Fruit fly (Drosophila melanogaster) whole organism, embryonic: ENCODE measurements around the gene CG13001.

ENCODE experiments used
- BtbVII ChIP-seq: fragments of 200-800 bp; sonication (Bioruptor generic); optimal IDR thresholded peaks from 3 replicates; lab custom pipeline; 2017; ENCODE audit warnings: missing biosample characterization, mild to moderate bottlenecking, missing genetic modification characterization
- CG10543 ChIP-seq: fragments of 200-800 bp; sonication (Bioruptor generic); optimal IDR thresholded peaks from 3 replicates; lab custom pipeline; 2017; ENCODE audit warnings: missing biosample characterization, mild to moderate bottlenecking, missing genetic modification characterization, moderate library complexity
- CG10565 ChIP-seq: fragments of 200-800 bp; sonication (Bioruptor generic); optimal IDR thresholded peaks from 3 replicates; lab custom pipeline; 2016; ENCODE audit warnings: missing biosample characterization, mild to moderate bottlenecking, missing genetic modification characterization
- CG12744 ChIP-seq: fragments of 200-800 bp; sonication (Bioruptor generic); optimal IDR thresholded peaks from 2 replicates; lab custom pipeline; 2016; ENCODE audit warnings: missing biosample characterization, missing genetic modification characterization
- CG13624 ChIP-seq: fragments of 200-800 bp; sonication (Bioruptor generic); optimal IDR thresholded peaks from 2 replicates; lab custom pipeline; 2016; ENCODE audit warnings: missing biosample characterization, missing genetic modification characterization
- CG14710 ChIP-seq: fragments of 200-800 bp; sonication (Bioruptor generic); optimal IDR thresholded peaks from 3 replicates; lab custom pipeline; 2019; ENCODE audit warnings: missing biosample characterization, mild to moderate bottlenecking, missing genetic modification characterization, moderate library complexity
- CG14860 ChIP-seq: fragments of 200-800 bp; sonication (Bioruptor generic); IDR thresholded peaks from 3 replicates; pipeline ENCODE4 v1.3.6; 2022; ENCODE audit warnings: missing biosample characterization, missing genetic modification characterization; ENCODE audit not compliant: partially characterized antibody
- CG15514 ChIP-seq: fragments of 200-800 bp; sonication (Bioruptor generic); optimal IDR thresholded peaks from 3 replicates; lab custom pipeline; 2017; ENCODE audit warnings: missing biosample characterization, missing genetic modification characterization, mild to moderate bottlenecking, moderate library complexity, missing genetic modification reagents
- CG1603 ChIP-seq: fragments of 200-800 bp; sonication (Bioruptor generic); optimal IDR thresholded peaks from 2 replicates; lab custom pipeline; 2019; ENCODE audit warnings: missing biosample characterization, mild to moderate bottlenecking, missing genetic modification characterization, moderate library complexity
- CG16813 ChIP-seq: fragments of 200-800 bp; sonication (Bioruptor generic); IDR thresholded peaks from 3 replicates; pipeline ENCODE4 v1.3.6; 2022; ENCODE audit warnings: missing biosample characterization, missing genetic modification characterization; ENCODE audit not compliant: partially characterized antibody
- CG2116 ChIP-seq: fragments of 200-800 bp; sonication (Bioruptor generic); optimal IDR thresholded peaks from 3 replicates; lab custom pipeline; 2018; ENCODE audit warnings: missing biosample characterization, mild to moderate bottlenecking, missing genetic modification characterization
- CG32767 ChIP-seq: fragments of 200-800 bp; sonication (Bioruptor generic); IDR thresholded peaks from 2 replicates; pipeline ENCODE4 v1.3.6; 2022; ENCODE audit warnings: missing biosample characterization, missing genetic modification characterization
- CG34376 ChIP-seq: fragments of 200-800 bp; sonication (Bioruptor generic); optimal IDR thresholded peaks from 2 replicates; lab custom pipeline; 2018; ENCODE audit warnings: missing biosample characterization, mild to moderate bottlenecking, missing genetic modification characterization
- CG34422 ChIP-seq: fragments of 200-800 bp; sonication (Bioruptor generic); IDR thresholded peaks from 3 replicates; pipeline ENCODE4 v1.3.6; 2022; ENCODE audit warnings: missing biosample characterization, missing genetic modification characterization
- CG3847 ChIP-seq: fragments of 200-800 bp; sonication (Bioruptor generic); IDR thresholded peaks from 2 replicates; pipeline ENCODE4 v1.3.6; 2022; ENCODE audit warnings: missing biosample characterization, missing genetic modification characterization
- CG3995 ChIP-seq: fragments of 200-800 bp; sonication (Bioruptor generic); optimal IDR thresholded peaks from 3 replicates; lab custom pipeline; 2016; ENCODE audit warnings: missing biosample characterization, missing genetic modification characterization
- CG6791 ChIP-seq: fragments of 200-800 bp; sonication (Bioruptor generic); IDR thresholded peaks from 3 replicates; pipeline ENCODE4 v1.3.6; 2022; ENCODE audit warnings: missing biosample characterization, missing genetic modification characterization; ENCODE audit not compliant: partially characterized antibody
- CG7357 ChIP-seq: fragments of 200-800 bp; sonication (Bioruptor generic); IDR thresholded peaks from 3 replicates; pipeline ENCODE4 v1.3.6; 2022; ENCODE audit warnings: missing biosample characterization, missing genetic modification characterization
- CG7372 ChIP-seq: fragments of 200-800 bp; sonication (Bioruptor generic); IDR thresholded peaks from 2 replicates; pipeline ENCODE4 v1.3.6; 2022; ENCODE audit warnings: missing biosample characterization, missing genetic modification characterization
- CG7963 ChIP-seq: fragments of 200-800 bp; sonication (Bioruptor generic); IDR thresholded peaks from 3 replicates; pipeline ENCODE4 v1.3.6; 2022; ENCODE audit warnings: missing biosample characterization, missing genetic modification characterization; ENCODE audit not compliant: partially characterized antibody
- CG9437 ChIP-seq: fragments of 200-800 bp; sonication (Bioruptor generic); optimal IDR thresholded peaks from 2 replicates; lab custom pipeline; 2018; ENCODE audit warnings: missing biosample characterization, mild to moderate bottlenecking, missing genetic modification characterization
- CG9727 ChIP-seq: fragments of 200-800 bp; sonication (Bioruptor generic); optimal IDR thresholded peaks from 3 replicates; lab custom pipeline; 2017; ENCODE audit warnings: missing biosample characterization, mild to moderate bottlenecking, missing genetic modification characterization
- Dbx ChIP-seq: fragments of 200-800 bp; sonication (Bioruptor generic); IDR thresholded peaks from 3 replicates; pipeline ENCODE4 v1.3.6; 2022; ENCODE audit warnings: missing biosample characterization, missing genetic modification characterization
- Dref ChIP-seq: fragments of 200-800 bp; sonication (Bioruptor generic); IDR thresholded peaks from 2 replicates; pipeline ENCODE4 v1.3.6; 2022; ENCODE audit warnings: missing biosample characterization, missing genetic modification characterization
- E2f2 ChIP-seq: fragments of 200-800 bp; sonication (Bioruptor generic); IDR thresholded peaks from 2 replicates; pipeline ENCODE4 v1.3.6; 2022; ENCODE audit warnings: missing biosample characterization, missing genetic modification characterization
- ERR ChIP-seq: fragments of 200-800 bp; sonication (Bioruptor generic); optimal IDR thresholded peaks from 2 replicates; lab custom pipeline; 2016; ENCODE audit warnings: missing biosample characterization, missing genetic modification characterization
- Ets97D ChIP-seq: fragments of 200-800 bp; sonication (Bioruptor generic); optimal IDR thresholded peaks from 3 replicates; lab custom pipeline; 2016; ENCODE audit warnings: missing biosample characterization, missing genetic modification characterization
- Hsf ChIP-seq: fragments of 200-800 bp; sonication (Bioruptor generic); optimal IDR thresholded peaks from 3 replicates; lab custom pipeline; 2016; ENCODE audit warnings: missing biosample characterization, missing genetic modification characterization
- Opbp ChIP-seq: fragments of 200-800 bp; sonication (Bioruptor generic); IDR thresholded peaks from 3 replicates; pipeline ENCODE4 v1.3.6; 2022; ENCODE audit warnings: missing biosample characterization, missing genetic modification characterization; ENCODE audit not compliant: partially characterized antibody
- Scr ChIP-seq: fragments of 200-800 bp; sonication (Bioruptor generic); IDR thresholded peaks from 2 replicates; pipeline ENCODE4 v1.3.6; 2022; ENCODE audit warnings: missing biosample characterization, missing genetic modification characterization; ENCODE audit not compliant: partially characterized antibody
- Sin3A ChIP-seq: fragments of >200 bp; optimal IDR thresholded peaks from 2 replicates; lab custom pipeline; 2018
- Trl ChIP-seq, 3 experiments: fragments of >200 bp in 2 of 3; fragments of 200-800 bp in 1 of 3; sonication (Bioruptor generic) in 1 of 3; optimal IDR thresholded peaks; 2 replicates in 1 of 3; 3 replicates in 2 of 3; lab custom pipeline; 2016 to 2017; ENCODE audit warnings: missing biosample characterization in 1 of 3, missing genetic modification characterization in 1 of 3
- abd-A ChIP-seq: fragments of 200-800 bp; sonication (Bioruptor generic); optimal IDR thresholded peaks from 3 replicates; lab custom pipeline; 2019; ENCODE audit warnings: missing biosample characterization, mild to moderate bottlenecking, missing genetic modification characterization, moderate library complexity
- dm ChIP-seq: fragments of 200-800 bp; sonication (Bioruptor generic); optimal IDR thresholded peaks from 3 replicates; lab custom pipeline; 2016; ENCODE audit warnings: missing biosample characterization, missing genetic modification characterization
- dpn ChIP-seq, 2 experiments: fragments of 200-800 bp; sonication (Bioruptor generic); optimal IDR thresholded peaks; 3 replicates each; lab custom pipeline; 2016; ENCODE audit warnings: missing biosample characterization in 2 of 2, missing genetic modification characterization in 2 of 2
- eve ChIP-seq, 2 experiments: fragments of >200 bp; optimal IDR thresholded peaks; 2 replicates each; lab custom pipeline; 2017; ENCODE audit warnings: missing biosample characterization in 2 of 2, missing genetic modification characterization in 2 of 2
- fd64A ChIP-seq: fragments of 200-800 bp; sonication (Bioruptor generic); optimal IDR thresholded peaks from 3 replicates; lab custom pipeline; 2018; ENCODE audit warnings: missing biosample characterization, mild to moderate bottlenecking, missing genetic modification characterization
- gfzf ChIP-seq: fragments of 200-800 bp; sonication (Bioruptor generic); optimal IDR thresholded peaks from 2 replicates; lab custom pipeline; 2016; ENCODE audit warnings: missing biosample characterization, mild to moderate bottlenecking, missing genetic modification characterization, moderate library complexity
- hb ChIP-seq: fragments of 200-800 bp; sonication (Bioruptor generic); IDR thresholded peaks from 3 replicates; pipeline ENCODE4 v1.3.6; 2022; ENCODE audit warnings: missing biosample characterization, missing genetic modification characterization; ENCODE audit not compliant: partially characterized antibody
- ind ChIP-seq: fragments of 200-800 bp; sonication (Bioruptor generic); optimal IDR thresholded peaks from 3 replicates; lab custom pipeline; 2016; ENCODE audit warnings: missing biosample characterization, missing genetic modification characterization
- knrl ChIP-seq: fragments of 200-800 bp; sonication (Bioruptor generic); IDR thresholded peaks from 3 replicates; pipeline ENCODE4 v1.3.6; 2022; ENCODE audit warnings: missing biosample characterization, missing genetic modification characterization; ENCODE audit not compliant: partially characterized antibody
- lbe ChIP-seq: fragments of 200-800 bp; sonication (Bioruptor generic); optimal IDR thresholded peaks from 2 replicates; lab custom pipeline; 2016; ENCODE audit warnings: missing biosample characterization, mild to moderate bottlenecking, missing genetic modification characterization
- nom ChIP-seq: fragments of 200-800 bp; sonication (Bioruptor generic); optimal IDR thresholded peaks from 2 replicates; lab custom pipeline; 2017; ENCODE audit warnings: missing biosample characterization, missing genetic modification characterization, mild to moderate bottlenecking, moderate library complexity, missing genetic modification reagents
- stc ChIP-seq: fragments of 200-800 bp; sonication (Bioruptor generic); IDR thresholded peaks from 2 replicates; pipeline ENCODE4 v1.3.6; 2022; ENCODE audit warnings: missing biosample characterization, missing genetic modification characterization
- stwl ChIP-seq: fragments of 200-800 bp; sonication (Bioruptor generic); optimal IDR thresholded peaks from 3 replicates; lab custom pipeline; 2018; ENCODE audit warnings: missing biosample characterization, mild to moderate bottlenecking, missing genetic modification characterization, moderate library complexity
- tna ChIP-seq: fragments of 200-800 bp; sonication (Bioruptor generic); IDR thresholded peaks from 2 replicates; pipeline ENCODE4 v1.3.6; 2022; ENCODE audit warnings: missing biosample characterization, missing genetic modification characterization; ENCODE audit not compliant: partially characterized antibody
- trem ChIP-seq: fragments of 200-800 bp; optimal IDR thresholded peaks from 3 replicates; lab custom pipeline; 2019; ENCODE audit warnings: missing biosample characterization, mild to moderate bottlenecking, missing genetic modification characterization, moderate library complexity
- zen2 ChIP-seq: fragments of 200-800 bp; sonication (Bioruptor generic); IDR thresholded peaks from 3 replicates; pipeline ENCODE4 v1.3.6; 2022; ENCODE audit warnings: missing biosample characterization, missing genetic modification characterization; ENCODE audit not compliant: partially characterized antibody

CG13001 gene

dm6 chrX:16968148-16968823 is 25.6 kb upstream of the CG13001 start, which contains the start of gene Ubr1 (continued):
- TF ChIP-seq Trl (optimal IDR thresholded peaks at IDR 0.05; lab: Kevin White, UChicago) (peak in 1 of 2 experiments; percentile 9), Trl (GFP tag; optimal IDR thresholded peaks at IDR 0.05; lab: Kevin White, UChicago) (no peak), zen2 (GFP tag; lab: Robert Waterston, UW) (peak; percentile 76), CG6791 (GFP tag; lab: Robert Waterston, UW) (peak; percentile 99), ind (GFP tag; lab: Kevin White, UChicago) (no peak), CG3847 (GFP tag; lab: Robert Waterston, UW) (peak; percentile 44), dm (GFP tag; lab: Kevin White, UChicago) (peak; percentile 51), CG34422 (GFP tag; lab: Robert Waterston, UW) (0 out of 3 replicates have a peak, but pooled peaks have one; percentile 31), stwl (peak; percentile 97), CG9727 (peak; percentile 3), Sin3A (lab: Kevin White, UChicago) (peak; percentile 37), ERR (peak; percentile 16), CG10565 (no peak), knrl (GFP tag; lab: Robert Waterston, UW) (peak; percentile 91), CG14710 (tag; lab: Kevin White, UChicago) (peak; percentile 79), CG13624 (peak; percentile 64), CG7357 (GFP tag; lab: Robert Waterston, UW) (peak; percentile 94), lbe (GFP tag; lab: Kevin White, UChicago) (peak; percentile 6), CG9437 (GFP tag; lab: Kevin White, UChicago) (peak; percentile 1), hb (GFP tag; lab: Robert Waterston, UW) (peak; percentile 96), CG2116 (GFP tag; lab: Kevin White, UChicago) (peak; percentile 89), abd-A (no peak), Opbp (GFP tag; lab: Robert Waterston, UW) (peak; percentile 97), dpn (GFP tag; optimal IDR thresholded peaks at IDR 0.05; lab: Kevin White, UChicago) (peak; percentile 26 to 36), Dref (GFP tag; lab: Robert Waterston, UW) (peak; percentile 99), CG1603 (tag; lab: Kevin White, UChicago) (peak; percentile 86), BtbVII (GFP tag; lab: Kevin White, UChicago) (no peak), tna (GFP tag; lab: Robert Waterston, UW) (peak; percentile 97), fd64A (GFP tag; lab: Kevin White, UChicago) (no peak), CG14860 (GFP tag; lab: Robert Waterston, UW) (peak; percentile 96), gfzf (GFP tag; lab: Kevin White, UChicago) (peak; percentile 52), E2f2 (peak; percentile 81), Scr (peak; percentile 88), trem (peak; percentile 72), CG12744 (no peak), CG16813 (peak; percentile 95), eve (GFP tag; optimal IDR thresholded peaks at IDR 0.05; lab: Kevin White, UChicago) (peak in 1 of 2 experiments; percentile 44), Ets97D (GFP tag; lab: Kevin White, UChicago) (peak; percentile 86), CG34376 (GFP tag; lab: Kevin White, UChicago) (peak; percentile 27), stc (GFP tag; lab: Robert Waterston, UW) (no peak), CG3995 (GFP tag; lab: Kevin White, UChicago) (peak; percentile 15), CG7372 (GFP tag; lab: Robert Waterston, UW) (no peak), Hsf (GFP tag; lab: Kevin White, UChicago) (peak; percentile 15), CG10543 (GFP tag; lab: Kevin White, UChicago) (no peak), CG15514 (peak; percentile 75), nom (GFP tag; lab: Kevin White, UChicago) (peak; percentile 97), CG32767 (GFP tag; lab: Robert Waterston, UW) (peak; percentile 69), CG7963 (GFP tag; lab: Robert Waterston, UW) (peak; percentile 97), Dbx (GFP tag; lab: Robert Waterston, UW) (0 out of 3 replicates have a peak, but pooled peaks have one; percentile 14)
